Worm (Caenorhabditis elegans) whole organism, L4/young adult: ENCODE results near the gene nas-31.

Source experiments
- W03F9.2 ChIP-seq: fragments of 150-350 bp; optimal IDR thresholded peaks from 2 replicates; lab custom pipeline; 2014; ENCODE audit warnings: missing biosample characterization, missing genetic modification characterization
- him-1 ChIP-seq: sonication (generic microtip); optimal IDR thresholded peaks from 2 replicates; lab custom pipeline; 2016; ENCODE audit warnings: missing genotype, missing genetic modification reagents, missing genetic modification characterization, missing compliant biosample characterization

ce11 chrV:10939990-10940570 lies 18.4 kb upstream of the nas-31 start:
- no peak for TF ChIP-seq W03F9.2 (tag; lab: Kevin White, UChicago)
- no peak for TF ChIP-seq him-1
